Worm (Caenorhabditis elegans): Measurements from ENCODE around the gene F42C5.3.

F42C5.3 gene

DNA sequence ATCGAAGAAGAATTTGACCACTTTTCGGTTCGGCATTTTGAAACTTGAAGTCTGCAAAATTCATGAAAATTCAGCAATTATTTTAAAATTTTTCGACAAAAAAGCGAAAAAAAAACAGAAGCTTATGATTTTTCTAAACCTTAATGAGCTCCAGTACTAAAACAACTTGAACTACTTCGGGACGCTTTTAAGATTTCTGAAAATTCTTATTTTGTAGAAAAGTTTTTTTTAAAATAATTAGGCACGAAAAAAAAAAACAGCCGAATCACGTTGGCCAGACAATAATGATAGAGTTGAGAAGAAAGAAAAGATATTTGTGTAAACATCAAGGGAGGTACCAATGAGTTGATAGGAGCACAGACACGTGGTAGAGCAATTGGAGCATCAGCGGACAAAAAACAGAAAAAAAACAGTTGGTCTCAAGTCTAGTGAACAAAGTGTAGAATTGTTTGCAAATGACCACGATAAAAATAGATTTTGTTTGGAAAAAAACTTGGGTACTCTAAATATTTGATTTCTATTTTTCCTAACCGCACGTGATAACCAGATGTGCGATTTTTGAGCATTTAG, 45.1 kb downstream of the F42C5.3 start, which contains the start of gene gstk-2 (continued):
- TF ChIP-seq ceh-63 (GFP tag; optimal IDR thresholded peaks at IDR 0.05) (no peak), nhr-84 (tag; optimal IDR thresholded peaks at IDR 0.05) (no peak), nhr-28 (tag; optimal IDR thresholded peaks at IDR 0.05) (no peak), Y116A8C.19 (tag; optimal IDR thresholded peaks at IDR 0.05; ENCODE audit: borderline replicate concordance) (no peak), tbx-2 (tag; optimal IDR thresholded peaks at IDR 0.05) (peak; percentile 29), tlp-1 (tag; optimal IDR thresholded peaks at IDR 0.05) (no peak), alr-1 (tag; optimal IDR thresholded peaks at IDR 0.05; ENCODE audit: borderline replicate concordance) (no peak), mdl-1 (tag; optimal IDR thresholded peaks at IDR 0.05) (peak in 1 of 2 experiments; percentile 79), efl-3 (GFP tag; optimal IDR thresholded peaks at IDR 0.05) (no peak), nhr-12 (tag; optimal IDR thresholded peaks at IDR 0.05) (no peak), ztf-11 (tag; optimal IDR thresholded peaks at IDR 0.05) (no peak), ceh-8 (GFP tag; optimal IDR thresholded peaks at IDR 0.05) (no peak), xbp-1 (tag; optimal IDR thresholded peaks at IDR 0.05) (no peak), fos-1 (tag; optimal IDR thresholded peaks at IDR 0.05) (no peak), nhr-47 (tag; optimal IDR thresholded peaks at IDR 0.05) (no peak), C34B4.2 (tag; optimal IDR thresholded peaks at IDR 0.05) (no peak), nhr-71 (tag; optimal IDR thresholded peaks at IDR 0.05) (peak; percentile 74), hpl-2 (GFP tag; optimal IDR thresholded peaks at IDR 0.05) (no peak), egl-27 (tag; optimal IDR thresholded peaks at IDR 0.05) (no peak), aly-2 (tag; optimal IDR thresholded peaks at IDR 0.05) (no peak), ztf-4 (tag; optimal IDR thresholded peaks at IDR 0.05) (no peak), pag-3 (tag; optimal IDR thresholded peaks at IDR 0.05; ENCODE audit: borderline replicate concordance, insufficient read depth) (no peak), unc-62 (GFP tag; optimal IDR thresholded peaks at IDR 0.05) (no peak), grh-1 (GFP tag; IDR thresholded peaks at IDR 0.05) (no peak), hlh-4 (tag; optimal IDR thresholded peaks at IDR 0.05) (no peak), blmp-1 (tag; optimal IDR thresholded peaks at IDR 0.05) (no peak), isw-1 (GFP tag; IDR thresholded peaks at IDR 0.05) (no peak), ama-1 (optimal IDR thresholded peaks at IDR 0.05) (no peak), fkh-4 (tag; optimal IDR thresholded peaks at IDR 0.05; ENCODE audit: borderline replicate concordance) (no peak), ceh-82 (tag; optimal IDR thresholded peaks at IDR 0.05) (no peak), zip-4 (GFP tag; optimal IDR thresholded peaks at IDR 0.05) (no peak)

DNA sequence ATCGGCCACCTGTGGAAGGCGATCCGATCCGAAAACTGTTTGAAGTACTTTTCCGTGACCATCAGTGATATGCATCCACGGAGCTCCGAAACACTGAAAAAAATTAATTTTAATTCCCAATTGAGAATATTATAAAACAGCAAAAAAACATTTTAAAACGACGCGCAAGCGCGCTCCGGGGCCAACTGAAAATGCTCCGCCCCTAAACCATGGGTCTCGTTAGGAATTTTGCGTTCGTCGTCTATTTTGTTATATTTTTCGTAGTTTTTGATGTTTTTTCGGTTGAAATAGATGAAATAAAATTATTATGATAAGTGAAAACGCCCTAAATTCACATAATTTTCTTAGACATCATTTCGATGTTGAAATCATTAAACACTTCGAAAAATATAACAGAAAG, 46.8 kb downstream of the F42C5.3 start:
- no peak for TF ChIP-seq lsy-2 (tag; optimal IDR thresholded peaks at IDR 0.05)
- no peak for TF ChIP-seq hpl-2 (GFP tag; optimal IDR thresholded peaks at IDR 0.05)
- no peak for TF ChIP-seq mef-2 (tag; optimal IDR thresholded peaks at IDR 0.05)
- TF ChIP-seq fkh-10 (GFP tag; optimal IDR thresholded peaks at IDR 0.05), result no peak
- TF ChIP-seq efl-1 (optimal IDR thresholded peaks at IDR 0.05), result no peak
- no peak for TF ChIP-seq efl-1 (GFP tag; optimal IDR thresholded peaks at IDR 0.05 in 1 of 2)
- TF ChIP-seq sptf-1 (tag; optimal IDR thresholded peaks at IDR 0.05), result no peak
- TF ChIP-seq irx-1 (tag; optimal IDR thresholded peaks at IDR 0.05), result no peak
- TF ChIP-seq tlp-1 (tag; optimal IDR thresholded peaks at IDR 0.05), result no peak
- TF ChIP-seq hlh-17 (GFP tag; optimal IDR thresholded peaks at IDR 0.05; ENCODE audit: borderline replicate concordance), result no peak
- TF ChIP-seq ceh-88 (GFP tag; IDR thresholded peaks at IDR 0.05), result no peak
- TF ChIP-seq nhr-71 (tag; optimal IDR thresholded peaks at IDR 0.05), result no peak
- no peak for TF ChIP-seq skn-1 (tag; optimal IDR thresholded peaks at IDR 0.05)
- TF ChIP-seq mab-9 (GFP tag; IDR thresholded peaks at IDR 0.05), result no peak
- TF ChIP-seq lin-35 (GFP tag; optimal IDR thresholded peaks at IDR 0.05), result no peak
- no peak for TF ChIP-seq nhr-76 (tag; optimal IDR thresholded peaks at IDR 0.05)

All from whole organism, L1 larva.